Worm (Caenorhabditis elegans) whole organism, young adult: Measurements from ENCODE around the gene fbxb-65.

Source experiments
- B0336.3 ChIP-seq: fragments of 200-800 bp; sonication (Bioruptor generic); IDR thresholded peaks from 2 replicates; pipeline ENCODE4 v1.3.6; 2022; ENCODE audit warnings: missing genetic modification characterization, missing compliant biosample characterization
- F22D6.2 ChIP-seq: sonication (generic microtip); optimal IDR thresholded peaks from 2 replicates; lab custom pipeline; 2016; ENCODE audit warnings: mild to moderate bottlenecking, missing genetic modification characterization, missing compliant biosample characterization
- F23B12.7 ChIP-seq: sonication (generic microtip); optimal IDR thresholded peaks from 2 replicates; lab custom pipeline; 2017; ENCODE audit warnings: missing genetic modification characterization, mild to moderate bottlenecking, missing compliant biosample characterization, antibody characterized with exemption, moderate library complexity; ENCODE audit not compliant: insufficient read depth
- F52B5.7 ChIP-seq: sonication (generic microtip); optimal IDR thresholded peaks from 2 replicates; lab custom pipeline; 2016; ENCODE audit warnings: mild to moderate bottlenecking, missing genetic modification characterization, missing compliant biosample characterization
- Y56A3A.18 ChIP-seq: fragments of 200-800 bp; sonication (Bioruptor generic); IDR thresholded peaks from 2 replicates; pipeline ENCODE4 v1.3.6; 2022; ENCODE audit warnings: missing genetic modification reagents, missing genetic modification characterization, missing compliant biosample characterization
- Y67H2A.10 ChIP-seq: fragments of 200-800 bp; sonication (Bioruptor generic); conservative IDR thresholded peaks from 2 replicates; pipeline ENCODE4 v1.3.6; 2022; ENCODE audit warnings: missing genetic modification reagents, missing genetic modification characterization, missing compliant biosample characterization
- bed-1 ChIP-seq: fragments of 200-800 bp; sonication (Bioruptor generic); IDR thresholded peaks from 2 replicates; pipeline ENCODE4 v1.3.6; 2022; ENCODE audit warnings: missing genetic modification reagents, missing genetic modification characterization, missing compliant biosample characterization
- bed-2 ChIP-seq: fragments of 200-800 bp; sonication (Bioruptor generic); IDR thresholded peaks from 2 replicates; pipeline ENCODE4 v1.3.6; 2022; ENCODE audit warnings: missing genetic modification reagents, missing genetic modification characterization, missing compliant biosample characterization
- dpff-1 ChIP-seq: sonication (generic microtip); optimal IDR thresholded peaks from 2 replicates; lab custom pipeline; 2017; ENCODE audit warnings: mild to moderate bottlenecking, missing genetic modification characterization, missing compliant biosample characterization
- egl-44 ChIP-seq: fragments of 200-800 bp; sonication (Bioruptor generic); IDR thresholded peaks from 2 replicates; pipeline ENCODE4 v1.3.6; 2022; ENCODE audit warnings: missing genetic modification reagents, missing genetic modification characterization, missing compliant biosample characterization
- lag-1 ChIP-seq: fragments of 200-800 bp; sonication (Bioruptor generic); IDR thresholded peaks from 2 replicates; pipeline ENCODE4 v1.3.6; 2022; ENCODE audit warnings: missing genetic modification reagents, missing genetic modification characterization, missing compliant biosample characterization
- nhr-27 ChIP-seq: fragments of 200-800 bp; sonication (Bioruptor generic); optimal IDR thresholded peaks from 2 replicates; lab custom pipeline; 2018; ENCODE audit warnings: mild to moderate bottlenecking, missing genetic modification characterization, moderate library complexity, missing compliant biosample characterization
- pha-4 ChIP-seq: fragments of 150-350 bp; sonication (generic microtip); optimal IDR thresholded peaks from 2 replicates; lab custom pipeline; 2014; ENCODE audit warnings: missing biosample characterization, missing genetic modification reagents, missing genetic modification characterization
- sdz-38 ChIP-seq: sonication (generic microtip); optimal IDR thresholded peaks from 2 replicates; lab custom pipeline; 2016; ENCODE audit warnings: missing genotype, missing genetic modification characterization, missing compliant biosample characterization
- sptf-2 ChIP-seq: fragments of 200-800 bp; sonication (Bioruptor generic); optimal IDR thresholded peaks from 2 replicates; lab custom pipeline; 2018; ENCODE audit warnings: mild to moderate bottlenecking, missing genetic modification characterization, missing compliant biosample characterization
- xnd-1 ChIP-seq: sonication (generic microtip); optimal IDR thresholded peaks from 2 replicates; lab custom pipeline; 2016; ENCODE audit warnings: missing genotype, missing genetic modification reagents, missing genetic modification characterization, missing compliant biosample characterization
- ztf-18 ChIP-seq: sonication (generic microtip); optimal IDR thresholded peaks from 2 replicates; lab custom pipeline; 2016; ENCODE audit warnings: missing genotype, mild to moderate bottlenecking, missing genetic modification characterization, missing compliant biosample characterization
- ztf-28 ChIP-seq: fragments of 200-800 bp; sonication (Bioruptor generic); IDR thresholded peaks from 2 replicates; pipeline ENCODE4 v1.3.6; 2022; ENCODE audit warnings: missing genetic modification reagents, missing genetic modification characterization, missing compliant biosample characterization
- ztf-3 ChIP-seq: fragments of 200-800 bp; sonication (Bioruptor generic); optimal IDR thresholded peaks from 2 replicates; lab custom pipeline; 2018; ENCODE audit warnings: mild to moderate bottlenecking, missing genetic modification characterization, missing compliant biosample characterization

The fbxb-65 gene

ce11 chrV:19371253-19371652, 41.9 kb downstream of the fbxb-65 start, which contains the start of gene Y43F8A.2:
Gene Y43F8A.2 (plus strand): TSS chrV:19371553.
- TF ChIP-seq ztf-3 (GFP tag; lab: Kevin White, UChicago), result no peak

- peak; percentile 53 for TF ChIP-seq ztf-18 (tag; lab: Kevin White, UChicago)
- no peak for TF ChIP-seq bed-1 (GFP tag; lab: Robert Waterston, UW)
- TF ChIP-seq, all 124 proteins: peak for 1
These were observed 42.4 kb downstream of the fbxb-65 start for ce11 chrV:19371777-19372176.

- TF ChIP-seq dpff-1 (tag; lab: Kevin White, UChicago) (no peak), bed-2 (GFP tag; lab: Robert Waterston, UW) (no peak), B0336.3 (GFP tag; lab: Robert Waterston, UW) (no peak), xnd-1 (tag; lab: Kevin White, UChicago) (no peak), sptf-2 (GFP tag; lab: Kevin White, UChicago) (no peak), F52B5.7 (tag; lab: Kevin White, UChicago) (no peak), Y56A3A.18 (GFP tag; lab: Robert Waterston, UW) (no peak), pha-4 (tag; lab: Kevin White, UChicago) (no peak), F22D6.2 (no peak), F23B12.7 (tag; lab: Kevin White, UChicago) (no peak), sdz-38 (tag; lab: Kevin White, UChicago) (no peak), egl-44 (no peak), ztf-28 (no peak), lag-1 (GFP tag; lab: Robert Waterston, UW) (no peak), Y67H2A.10 (no peak), nhr-27 (tag; lab: Kevin White, UChicago) (no peak)
These were observed 47.7 kb downstream of the fbxb-65 start, which contains the start of gene nceh-1 for ce11 chrV:19377014-19377494. Gene nceh-1 (plus strand): TSS chrV:19377444.
